Fruit fly (Drosophila melanogaster): Measurements from ENCODE around the gene CG15059.

dm6 chrX:18273180-18274016 is 14.1 kb upstream of the CG15059 start:
- TF ChIP-seq Hmr (GFP tag; optimal IDR thresholded peaks at IDR 0.05) (no peak), luna (GFP tag; optimal IDR thresholded peaks at IDR 0.05) (no peak), lab (GFP tag; optimal IDR thresholded peaks at IDR 0.05) (no peak), CG34224 (GFP tag; IDR thresholded peaks at IDR 0.05; ENCODE audit: partially characterized antibody) (no peak), CG3407 (GFP tag; optimal IDR thresholded peaks at IDR 0.05) (no peak), Abd-B (GFP tag; optimal IDR thresholded peaks at IDR 0.05) (no peak), CrebB (tag; optimal IDR thresholded peaks at IDR 0.05) (no peak), Dek (tag; optimal IDR thresholded peaks at IDR 0.05) (no peak), CG7271 (tag; optimal IDR thresholded peaks at IDR 0.05) (no peak), dmrt99B (tag; optimal IDR thresholded peaks at IDR 0.05) (no peak)

All from whole organism, embryonic.